Fruit fly (Drosophila melanogaster) whole organism, pupa: ENCODE data around the gene CG16959.

Experiments used
- CG12605 ChIP-seq: fragments of 200-800 bp; sonication (Bioruptor generic); IDR thresholded peaks from 2 replicates; pipeline ENCODE4 v1.3.6; 2022; ENCODE audit warnings: missing biosample characterization, missing genetic modification characterization
- CG13204 ChIP-seq: fragments of 200-800 bp; sonication (Bioruptor generic); optimal IDR thresholded peaks from 2 replicates; lab custom pipeline; 2018; ENCODE audit warnings: missing biosample characterization, mild to moderate bottlenecking, missing genetic modification characterization, moderate library complexity
- CG14655 ChIP-seq: fragments of 200-800 bp; sonication (Bioruptor generic); optimal IDR thresholded peaks from 3 replicates; lab custom pipeline; 2017; ENCODE audit warnings: mild to moderate bottlenecking, missing biosample characterization, missing genetic modification reagents, missing genetic modification characterization
- CG15710 ChIP-seq: fragments of 200-800 bp; sonication (Bioruptor generic); optimal IDR thresholded peaks from 2 replicates; lab custom pipeline; 2018; ENCODE audit warnings: missing biosample characterization, mild to moderate bottlenecking, missing genetic modification characterization, moderate library complexity
- CG32121 ChIP-seq: fragments of 200-800 bp; sonication (Bioruptor generic); IDR thresholded peaks from 2 replicates; pipeline ENCODE4 v1.3.6; 2022; ENCODE audit warnings: missing biosample characterization, missing genetic modification characterization
- CG4496 ChIP-seq: fragments of 200-800 bp; sonication (Bioruptor generic); IDR thresholded peaks from 3 replicates; pipeline ENCODE4 v1.3.6; 2022; ENCODE audit warnings: missing biosample characterization, missing genetic modification characterization
- CG8159 ChIP-seq: fragments of 200-800 bp; sonication (Bioruptor generic); optimal IDR thresholded peaks from 3 replicates; lab custom pipeline; 2018; ENCODE audit warnings: missing biosample characterization, mild to moderate bottlenecking, missing genetic modification characterization, moderate library complexity
- CG8301 ChIP-seq: fragments of 200-800 bp; sonication (Bioruptor generic); optimal IDR thresholded peaks from 2 replicates; lab custom pipeline; 2018; ENCODE audit warnings: missing biosample characterization, mild to moderate bottlenecking, missing genetic modification characterization
- EcR ChIP-seq: fragments of 200-800 bp; sonication (Bioruptor generic); optimal IDR thresholded peaks from 3 replicates; lab custom pipeline; 2019; ENCODE audit warnings: missing biosample characterization, missing genetic modification characterization, mild to moderate bottlenecking, moderate library complexity, missing genetic modification reagents
- Ets98B ChIP-seq: fragments of 200-800 bp; sonication (Bioruptor generic); IDR thresholded peaks from 2 replicates; pipeline ENCODE4 v1.3.6; 2022; ENCODE audit warnings: missing biosample characterization, missing genetic modification characterization
- Pif1A ChIP-seq: fragments of 200-800 bp; sonication (Bioruptor generic); optimal IDR thresholded peaks from 3 replicates; lab custom pipeline; 2016; ENCODE audit warnings: missing biosample characterization, missing genetic modification characterization
- Pif1B ChIP-seq: fragments of 200-800 bp; sonication (Bioruptor generic); optimal IDR thresholded peaks from 3 replicates; lab custom pipeline; 2016; ENCODE audit warnings: missing biosample characterization, missing genetic modification characterization
- rn ChIP-seq: fragments of 200-800 bp; sonication (Bioruptor generic); IDR thresholded peaks from 2 replicates; pipeline ENCODE4 v1.3.6; 2022; ENCODE audit warnings: missing biosample characterization, missing genetic modification characterization

DNA sequence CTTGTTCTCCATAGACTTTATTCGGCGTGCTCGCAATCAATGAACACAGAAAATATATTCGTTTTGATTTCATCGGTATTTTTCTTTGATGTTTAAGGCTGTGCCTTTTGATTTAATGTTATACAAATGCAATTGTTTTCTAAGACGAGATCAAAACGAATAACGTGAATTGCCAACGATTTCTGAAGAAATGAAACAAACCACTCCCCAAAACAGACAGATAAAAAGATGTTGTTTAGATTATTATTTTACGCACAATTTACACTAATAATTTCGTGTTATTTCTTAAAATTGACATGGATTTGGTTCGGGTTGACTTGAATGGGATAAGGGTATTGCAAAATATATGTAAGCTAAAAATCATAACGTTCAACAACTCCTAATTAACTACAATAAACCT is 6.2 kb upstream of the CG16959 start, which contains the start of gene CG13457:
- TF ChIP-seq EcR (no peak), CG32121 (no peak), Pif1A (GFP tag; lab: Kevin White, UChicago) (no peak), CG8159 (no peak), CG4496 (GFP tag; lab: Robert Waterston, UW) (no peak), CG8301 (tag; lab: Kevin White, UChicago) (no peak), CG15710 (tag; lab: Kevin White, UChicago) (no peak), Pif1B (GFP tag; lab: Kevin White, UChicago) (no peak), rn (no peak), CG14655 (GFP tag; lab: Kevin White, UChicago) (no peak), Ets98B (GFP tag; lab: Robert Waterston, UW) (no peak), CG13204 (GFP tag; lab: Kevin White, UChicago) (no peak), CG12605 (GFP tag; lab: Robert Waterston, UW) (no peak)
